Worm (Caenorhabditis elegans) whole organism, L1 larva: ENCODE measurements around the gene mboa-7.

Experiments used
- aha-1 ChIP-seq: fragments of 150-350 bp; optimal IDR thresholded peaks from 2 replicates; lab custom pipeline; 2014; ENCODE audit warnings: missing biosample characterization, missing genetic modification characterization
- aly-2 ChIP-seq: fragments of 150-350 bp; optimal IDR thresholded peaks from 2 replicates; lab custom pipeline; 2014; ENCODE audit warnings: missing biosample characterization, missing genetic modification characterization
- ama-1 ChIP-seq: fragments of 150-350 bp; optimal IDR thresholded peaks from 2 replicates; lab custom pipeline; 2014
- grh-1 ChIP-seq: fragments of 200-800 bp; sonication (Bioruptor generic); IDR thresholded peaks from 2 replicates; pipeline ENCODE4 v1.3.6; 2022; ENCODE audit warnings: missing genetic modification reagents, missing genetic modification characterization, missing compliant biosample characterization
- nhr-76 ChIP-seq: sonication (generic microtip); optimal IDR thresholded peaks from 2 replicates; lab custom pipeline; 2017; ENCODE audit warnings: missing biosample characterization, missing genetic modification characterization
- rnt-1 ChIP-seq: sonication (generic microtip); optimal IDR thresholded peaks from 2 replicates; lab custom pipeline; 2016; ENCODE audit warnings: mild to moderate bottlenecking, missing genetic modification characterization, moderate library complexity, missing compliant biosample characterization
- skn-1 ChIP-seq: fragments of 150-350 bp; optimal IDR thresholded peaks from 2 replicates; lab custom pipeline; 2014; ENCODE audit warnings: missing biosample characterization, missing genetic modification characterization

DNA sequence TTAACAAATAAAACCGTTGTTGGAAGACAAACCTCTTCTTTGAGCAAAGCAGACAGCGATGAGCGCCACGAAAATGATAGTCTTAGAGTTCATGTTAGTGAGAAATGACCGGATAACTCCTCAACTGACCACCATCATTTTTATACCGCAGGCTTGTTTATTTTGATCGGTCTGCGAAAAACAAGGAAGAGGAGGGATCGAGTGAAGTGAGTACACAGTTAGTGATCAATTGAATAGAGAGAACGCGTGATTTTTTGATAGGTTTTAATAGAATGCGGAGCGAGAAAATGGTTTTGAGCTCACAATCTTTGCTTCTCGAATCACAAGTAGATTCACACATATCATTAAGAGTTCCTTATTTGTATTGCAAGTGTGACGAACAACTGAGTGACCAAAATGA lies 3.1 kb downstream of the mboa-7 start, which contains the start of gene F14F3.4:
- TF ChIP-seq skn-1 (tag; lab: Kevin White, UChicago), result no peak
- no peak for TF ChIP-seq ama-1 (lab: Kevin White, UChicago)
- no peak for TF ChIP-seq grh-1 (GFP tag; lab: Robert Waterston, UW)
- TF ChIP-seq nhr-76 (tag; lab: Kevin White, UChicago), result no peak
- TF ChIP-seq rnt-1 (tag; lab: Kevin White, UChicago), result no peak
- no peak for TF ChIP-seq aly-2
- no peak for TF ChIP-seq aha-1 (tag; lab: Kevin White, UChicago)
